Worm (Caenorhabditis elegans) whole organism, L3 larva: ENCODE results near the gene idpc-4.

Experiments
- R02D3.7 ChIP-seq: fragments of 150-350 bp; optimal IDR thresholded peaks from 2 replicates; lab custom pipeline; 2014; ENCODE audit warnings: missing biosample characterization, missing genetic modification characterization
- aly-2 ChIP-seq: fragments of 150-350 bp; optimal IDR thresholded peaks from 2 replicates; lab custom pipeline; 2014; ENCODE audit warnings: missing biosample characterization, missing genetic modification characterization
- ceh-16 ChIP-seq: sonication (generic microtip); optimal IDR thresholded peaks from 2 replicates; lab custom pipeline; 2017; ENCODE audit warnings: missing biosample characterization, missing genetic modification characterization
- ceh-28 ChIP-seq: fragments of 150-350 bp; optimal IDR thresholded peaks from 2 replicates; lab custom pipeline; 2014; ENCODE audit warnings: missing biosample characterization, missing genetic modification reagents, missing genetic modification characterization
- ceh-82 ChIP-seq: fragments of 150-350 bp; optimal IDR thresholded peaks from 2 replicates; lab custom pipeline; 2014; ENCODE audit warnings: missing biosample characterization, missing genetic modification characterization
- ceh-9 ChIP-seq: sonication (generic microtip); optimal IDR thresholded peaks from 2 replicates; lab custom pipeline; 2018; ENCODE audit warnings: missing biosample characterization, missing genetic modification characterization
- daf-12 ChIP-seq: fragments of 150-350 bp; optimal IDR thresholded peaks from 2 replicates; lab custom pipeline; 2014; ENCODE audit warnings: missing biosample characterization, missing genetic modification reagents, missing genetic modification characterization
- egl-27 ChIP-seq: sonication (generic microtip); optimal IDR thresholded peaks from 4 replicates; lab custom pipeline; 2017; ENCODE audit warnings: missing biosample characterization, missing genetic modification reagents, missing genetic modification characterization
- egl-5 ChIP-seq: fragments of 150-350 bp; optimal IDR thresholded peaks from 2 replicates; lab custom pipeline; 2017; ENCODE audit warnings: missing biosample characterization, missing genetic modification reagents, missing genetic modification characterization, inconsistent platforms
- elt-1 ChIP-seq: fragments of 150-350 bp; optimal IDR thresholded peaks from 2 replicates; lab custom pipeline; 2014; ENCODE audit warnings: missing biosample characterization, missing genetic modification characterization
- elt-2 ChIP-seq: sonication (generic microtip); optimal IDR thresholded peaks from 2 replicates; lab custom pipeline; 2016; ENCODE audit warnings: missing genetic modification reagents, mild to moderate bottlenecking, missing genetic modification characterization, missing compliant biosample characterization
- fkh-10 ChIP-seq: sonication (generic microtip); optimal IDR thresholded peaks from 2 replicates; lab custom pipeline; 2017; ENCODE audit warnings: missing biosample characterization, missing genetic modification reagents, missing genetic modification characterization
- fkh-2 ChIP-seq: fragments of 150-350 bp; optimal IDR thresholded peaks from 2 replicates; lab custom pipeline; 2014; ENCODE audit warnings: missing biosample characterization, missing genetic modification reagents, missing genetic modification characterization
- hmg-11 ChIP-seq: sonication (generic microtip); optimal IDR thresholded peaks from 2 replicates; lab custom pipeline; 2016; ENCODE audit warnings: missing genetic modification characterization, missing compliant biosample characterization
- jun-1 ChIP-seq: fragments of 150-350 bp; optimal IDR thresholded peaks from 2 replicates; lab custom pipeline; 2014; ENCODE audit warnings: missing biosample characterization, missing genetic modification reagents, missing genetic modification characterization
- lin-15B ChIP-seq: fragments of 150-350 bp; optimal IDR thresholded peaks from 2 replicates; lab custom pipeline; 2014; ENCODE audit warnings: missing biosample characterization, missing genetic modification characterization
- lin-39 ChIP-seq: fragments of 150-350 bp; optimal IDR thresholded peaks from 2 replicates; lab custom pipeline; 2018; ENCODE audit warnings: missing biosample characterization, missing genetic modification reagents, missing genetic modification characterization
- mdl-1 ChIP-seq: fragments of 150-350 bp; optimal IDR thresholded peaks from 2 replicates; lab custom pipeline; 2014; ENCODE audit warnings: missing biosample characterization, missing genetic modification characterization
- mml-1 ChIP-seq: fragments of 150-350 bp; sonication (generic microtip); optimal IDR thresholded peaks from 3 replicates; lab custom pipeline; 2014; ENCODE audit warnings: missing biosample characterization, missing genetic modification characterization
- nfya-1 ChIP-seq: sonication (generic microtip); optimal IDR thresholded peaks from 2 replicates; lab custom pipeline; 2017; ENCODE audit warnings: missing genetic modification characterization, mild to moderate bottlenecking, missing compliant biosample characterization, antibody characterized with exemption, moderate library complexity; ENCODE audit not compliant: insufficient read depth
- nhr-11 ChIP-seq: fragments of 150-350 bp; optimal IDR thresholded peaks from 2 replicates; lab custom pipeline; 2014; ENCODE audit warnings: missing biosample characterization, missing genetic modification characterization
- nhr-23 ChIP-seq: fragments of 150-350 bp; optimal IDR thresholded peaks from 2 replicates; lab custom pipeline; 2014; ENCODE audit warnings: missing biosample characterization, missing genetic modification reagents, missing genetic modification characterization
- nhr-237 ChIP-seq: fragments of 150-350 bp; optimal IDR thresholded peaks from 2 replicates; lab custom pipeline; 2014; ENCODE audit warnings: missing biosample characterization, missing genetic modification characterization
- nhr-25 ChIP-seq: sonication (generic microtip); optimal IDR thresholded peaks from 2 replicates; lab custom pipeline; 2017; ENCODE audit warnings: missing biosample characterization, missing genetic modification characterization
- nhr-67 ChIP-seq: fragments of 150-350 bp; optimal IDR thresholded peaks from 2 replicates; lab custom pipeline; 2014; ENCODE audit warnings: missing biosample characterization, missing genetic modification characterization
- pha-4 ChIP-seq: fragments of 150-350 bp; optimal IDR thresholded peaks from 2 replicates; lab custom pipeline; 2014; ENCODE audit warnings: missing biosample characterization, missing genetic modification reagents, missing genetic modification characterization
- pqm-1 ChIP-seq: fragments of 150-350 bp; optimal IDR thresholded peaks from 2 replicates; lab custom pipeline; 2017; ENCODE audit warnings: missing biosample characterization, missing genetic modification characterization, inconsistent platforms
- sea-2 ChIP-seq: fragments of 150-350 bp; sonication (generic microtip); optimal IDR thresholded peaks from 4 replicates; lab custom pipeline; 2014; ENCODE audit warnings: missing biosample characterization, missing genetic modification reagents, missing genetic modification characterization
- skn-1 ChIP-seq: fragments of 150-350 bp; optimal IDR thresholded peaks from 2 replicates; lab custom pipeline; 2014; ENCODE audit warnings: missing biosample characterization, missing genetic modification characterization
- snpc-4 ChIP-seq: fragments of 150-350 bp; optimal IDR thresholded peaks from 2 replicates; lab custom pipeline; 2014; ENCODE audit warnings: missing biosample characterization, missing genetic modification characterization
- tbx-2 ChIP-seq: sonication (generic microtip); optimal IDR thresholded peaks from 2 replicates; lab custom pipeline; 2016; ENCODE audit warnings: mild to moderate bottlenecking, missing genetic modification characterization, missing compliant biosample characterization
- unc-39 ChIP-seq: sonication (generic microtip); optimal IDR thresholded peaks from 4 replicates; lab custom pipeline; 2017; ENCODE audit warnings: missing biosample characterization, missing genetic modification characterization
- zag-1 ChIP-seq: fragments of 150-350 bp; optimal IDR thresholded peaks from 2 replicates; lab custom pipeline; 2014; ENCODE audit warnings: missing biosample characterization, missing genetic modification characterization
- ztf-4 ChIP-seq: fragments of 150-350 bp; optimal IDR thresholded peaks from 2 replicates; lab custom pipeline; 2014; ENCODE audit warnings: missing biosample characterization, missing genetic modification characterization

Gene idpc-4

ce11 chrV:9661514-9661913, 36.3 kb downstream of the idpc-4 start, which contains the start of gene pitr-4:
pitr-4 (minus strand) TSS chrV:9661614.
- TF ChIP-seq skn-1: no peak
- TF ChIP-seq lin-39 (tag; lab: Kevin White, UChicago): no peak
- no peak for TF ChIP-seq ceh-9 (tag; lab: Kevin White, UChicago)
- TF ChIP-seq tbx-2 (tag; lab: Kevin White, UChicago): no peak
- no peak for TF ChIP-seq ceh-28
- no peak for TF ChIP-seq lin-15B
- TF ChIP-seq nhr-237: no peak
- no peak for TF ChIP-seq nhr-23
- TF ChIP-seq fkh-10: no peak
- no peak for TF ChIP-seq mdl-1 (tag; lab: Kevin White, UChicago)

- TF ChIP-seq nhr-25 (tag; lab: Kevin White, UChicago) (no peak), lin-15B (no peak), egl-27 (no peak), hmg-11 (tag; lab: Kevin White, UChicago) (no peak), unc-39 (tag; lab: Kevin White, UChicago) (no peak), nhr-67 (no peak), nhr-237 (no peak), jun-1 (tag; lab: Kevin White, UChicago) (no peak), nfya-1 (tag; lab: Kevin White, UChicago) (no peak), ceh-16 (tag; lab: Kevin White, UChicago) (no peak), ceh-28 (no peak), sea-2 (GFP tag; lab: Kevin White, UChicago) (no peak), pqm-1 (tag; lab: Kevin White, UChicago) (no peak), elt-1 (tag; lab: Kevin White, UChicago) (no peak), aly-2 (no peak), daf-12 (no peak)
Measured at ce11 chrV:9663948-9664347, 38.7 kb downstream of the idpc-4 start.

- TF ChIP-seq mdl-1 (tag; lab: Kevin White, UChicago): peak; percentile 43
- peak; percentile 29 for TF ChIP-seq lin-15B
- TF ChIP-seq ztf-4 (tag; lab: Kevin White, UChicago): no peak
- TF ChIP-seq tbx-2 (tag; lab: Kevin White, UChicago): no peak
- TF ChIP-seq lin-39 (tag; lab: Kevin White, UChicago): peak; percentile 74
- peak; percentile 78 for TF ChIP-seq fkh-10
- TF ChIP-seq nfya-1 (tag; lab: Kevin White, UChicago): peak; percentile 59
- TF ChIP-seq pqm-1 (tag; lab: Kevin White, UChicago): no peak
- TF ChIP-seq nhr-11 (tag; lab: Kevin White, UChicago): no peak
Measured at ce11 chrV:9664620-9665019, 39.4 kb downstream of the idpc-4 start.

- TF ChIP-seq fkh-2 (tag; lab: Kevin White, UChicago) (no peak), zag-1 (tag; lab: Kevin White, UChicago) (no peak), nhr-237 (no peak), lin-39 (tag; lab: Kevin White, UChicago) (peak; percentile 15), egl-5 (tag; lab: Kevin White, UChicago) (no peak), elt-1 (tag; lab: Kevin White, UChicago) (no peak), nfya-1 (tag; lab: Kevin White, UChicago) (peak; percentile 27), ztf-4 (tag; lab: Kevin White, UChicago) (no peak), snpc-4 (tag; lab: Kevin White, UChicago) (no peak), ceh-82 (tag; lab: Kevin White, UChicago) (no peak)
- TF ChIP-seq, all 47 proteins: peak for 2
Measured at ce11 chrV:9666394-9666793, 41.2 kb downstream of the idpc-4 start, which contains the start of gene ZK287.1. ZK287.1 (plus strand) TSS chrV:9666694.

- peak; percentile 70 for TF ChIP-seq elt-2 (tag; lab: Kevin White, UChicago)
- no peak for TF ChIP-seq egl-5 (tag; lab: Kevin White, UChicago)
Measured at ce11 chrV:9672495-9672894, 47.3 kb downstream of the idpc-4 start.

ce11 chrV:9673199-9673843, 48.1 kb downstream of the idpc-4 start, which contains the start of gene sulp-8:
sulp-8 (minus strand) TSS chrV:9673667.
- TF ChIP-seq nfya-1 (tag; lab: Kevin White, UChicago) (no peak), nhr-25 (tag; lab: Kevin White, UChicago) (no peak), mml-1 (tag; lab: Kevin White, UChicago) (no peak), elt-2 (tag; lab: Kevin White, UChicago) (peak; percentile 71), R02D3.7 (tag; lab: Kevin White, UChicago) (no peak), egl-5 (tag; lab: Kevin White, UChicago) (no peak), nhr-237 (no peak), ceh-82 (tag; lab: Kevin White, UChicago) (no peak), pha-4 (tag; lab: Kevin White, UChicago) (peak; percentile 51)
